Fruit fly (Drosophila melanogaster): Measurements from ENCODE around the gene Axn.
A peak's percentile ranks its signal among the peaks of the same experiment; 100 is the strongest.

Axn gene

dm6 chr3R:30021009-30021408, 1.6 kb upstream of the Axn start (continued):
- peak; percentile 2 for TF ChIP-seq CG14710 (tag; optimal IDR thresholded peaks at IDR 0.05)
- TF ChIP-seq Med (GFP tag), result peak; percentile 22
- no peak for TF ChIP-seq CG11456 (GFP tag; IDR thresholded peaks at IDR 0.05)
- TF ChIP-seq CG17361 (GFP tag; IDR thresholded peaks at IDR 0.05), result 0 out of 3 replicates have a peak, but pooled peaks have one; percentile 16
- TF ChIP-seq CG10979 (tag; optimal IDR thresholded peaks at IDR 0.05), result peak; percentile 10
- TF ChIP-seq Lim3 (GFP tag; IDR thresholded peaks at IDR 0.05), result no peak
- TF ChIP-seq zfh1 (GFP tag; IDR thresholded peaks at IDR 0.05), result 0 out of 3 replicates have a peak, but pooled peaks have one; percentile 46
- TF ChIP-seq Dll (GFP tag; IDR thresholded peaks at IDR 0.05; ENCODE audit: partially characterized antibody), result no peak
- TF ChIP-seq CG9817 (tag; optimal IDR thresholded peaks at IDR 0.05), result peak; percentile 17
- no peak for TF ChIP-seq schlank (tag; optimal IDR thresholded peaks at IDR 0.05)
- TF ChIP-seq CG17568 (GFP tag; optimal IDR thresholded peaks at IDR 0.05), result no peak
- TF ChIP-seq H2.0 (GFP tag; IDR thresholded peaks at IDR 0.05), result no peak
- TF ChIP-seq Sry-δ (GFP tag; optimal IDR thresholded peaks at IDR 0.05), result no peak
- TF ChIP-seq Ptx1 (GFP tag; IDR thresholded peaks at IDR 0.05), result 0 out of 2 replicates have a peak, but pooled peaks have one; percentile 31
- peak; percentile 33 for TF ChIP-seq Oli (tag; optimal IDR thresholded peaks at IDR 0.05)
- TF ChIP-seq mam (GFP tag; optimal IDR thresholded peaks at IDR 0.05), result no peak
- TF ChIP-seq hbn (GFP tag; IDR thresholded peaks at IDR 0.05; ENCODE audit: partially characterized antibody), result no peak
- TF ChIP-seq ATbp (GFP tag; optimal IDR thresholded peaks at IDR 0.05), result peak; percentile 45
- TF ChIP-seq CG16863 (GFP tag; optimal IDR thresholded peaks at IDR 0.05), result no peak
- TF ChIP-seq hb (GFP tag; IDR thresholded peaks at IDR 0.05; ENCODE audit: partially characterized antibody), result no peak
- TF ChIP-seq Fer1 (GFP tag; optimal IDR thresholded peaks at IDR 0.05), result no peak
- no peak for TF ChIP-seq CG17802 (tag; optimal IDR thresholded peaks at IDR 0.05)
- TF ChIP-seq pan (optimal IDR thresholded peaks at IDR 0.05), result no peak
- TF ChIP-seq pan (GFP tag; optimal IDR thresholded peaks at IDR 0.05 in 1 of 2, IDR thresholded peaks at IDR 0.05 in 1 of 2), result peak in 1 of 2 experiments; percentile 29
- no peak for TF ChIP-seq Hr78 (GFP tag; optimal IDR thresholded peaks at IDR 0.05)
- no peak for TF ChIP-seq Camta (GFP tag; optimal IDR thresholded peaks at IDR 0.05)
- TF ChIP-seq crp (GFP tag; optimal IDR thresholded peaks at IDR 0.05), result no peak
- no peak for TF ChIP-seq CG12219 (GFP tag; optimal IDR thresholded peaks at IDR 0.05)
- no peak for TF ChIP-seq dpn (GFP tag; optimal IDR thresholded peaks at IDR 0.05)
- TF ChIP-seq CG2712 (tag; optimal IDR thresholded peaks at IDR 0.05), result peak; percentile 30
- no peak for TF ChIP-seq pum (GFP tag; optimal IDR thresholded peaks at IDR 0.05)
- no peak for TF ChIP-seq Dip3 (GFP tag; optimal IDR thresholded peaks at IDR 0.05)
- no peak for TF ChIP-seq corto (GFP tag; optimal IDR thresholded peaks at IDR 0.05)
- TF ChIP-seq bcd (GFP tag; optimal IDR thresholded peaks at IDR 0.05), result peak; percentile 21
- TF ChIP-seq slbo (GFP tag; IDR thresholded peaks at IDR 0.05), result peak; percentile 34; the same call in 1 of the 2 replicates
- peak; percentile 8 for TF ChIP-seq org-1 (GFP tag; optimal IDR thresholded peaks at IDR 0.05)
- TF ChIP-seq aop (GFP tag; IDR thresholded peaks at IDR 0.05), result no peak
- TF ChIP-seq ind (GFP tag; optimal IDR thresholded peaks at IDR 0.05), result no peak
- no peak for TF ChIP-seq lbe (GFP tag; optimal IDR thresholded peaks at IDR 0.05)
- TF ChIP-seq chm (GFP tag; IDR thresholded peaks at IDR 0.05), result no peak
- no peak for TF ChIP-seq vfl (GFP tag; optimal IDR thresholded peaks at IDR 0.05)
- TF ChIP-seq Jarid2 (GFP tag; optimal IDR thresholded peaks at IDR 0.05), result no peak
- TF ChIP-seq tgo (GFP tag; IDR thresholded peaks at IDR 0.05), result no peak; the same call in 2 of the 3 replicates
- 0 out of 3 replicates have a peak, but pooled peaks have one; percentile 21 for TF ChIP-seq jigr1 (GFP tag; IDR thresholded peaks at IDR 0.05)
- peak in 1 of 2 experiments; percentile 50 for TF ChIP-seq Hr51 (GFP tag; optimal IDR thresholded peaks at IDR 0.05)
- peak; percentile 10 for TF ChIP-seq CG12155 (GFP tag; optimal IDR thresholded peaks at IDR 0.05)
- no peak for TF ChIP-seq CG6175 (GFP tag; IDR thresholded peaks at IDR 0.05)
- no peak for TF ChIP-seq run (tag; optimal IDR thresholded peaks at IDR 0.05)
- TF ChIP-seq sim (GFP tag; IDR thresholded peaks at IDR 0.05), result no peak
- TF ChIP-seq CG30403 (GFP tag; optimal IDR thresholded peaks at IDR 0.05), result peak; percentile 44
- peak; percentile 8 for TF ChIP-seq Dek (tag; optimal IDR thresholded peaks at IDR 0.05)

Measured in whole organism, embryonic.